Worm (Caenorhabditis elegans) whole organism, L4 larva: ENCODE results near the gene F47B8.2.
A peak's percentile ranks its signal among the peaks of the same experiment; 100 is the strongest.

Experiments used
- F10B5.3 ChIP-seq: sonication (generic microtip); optimal IDR thresholded peaks from 2 replicates; lab custom pipeline; 2016; ENCODE audit warnings: mild to moderate bottlenecking, missing genetic modification characterization, missing compliant biosample characterization
- F37D6.2 ChIP-seq: sonication (generic microtip); optimal IDR thresholded peaks from 2 replicates; lab custom pipeline; 2016; ENCODE audit warnings: mild to moderate bottlenecking, missing genetic modification characterization, missing compliant biosample characterization
- F49E8.2 ChIP-seq: sonication (generic microtip); optimal IDR thresholded peaks from 2 replicates; lab custom pipeline; 2016; ENCODE audit warnings: missing compliant biosample characterization, mild to moderate bottlenecking, missing genetic modification characterization, borderline replicate concordance
- T20F7.1 ChIP-seq: fragments of 200-800 bp; sonication (Bioruptor generic); optimal IDR thresholded peaks from 2 replicates; lab custom pipeline; 2018; ENCODE audit warnings: mild to moderate bottlenecking, missing genetic modification characterization, missing compliant biosample characterization
- Y5F2A.4 ChIP-seq: fragments of 200-800 bp; sonication (Bioruptor generic); optimal IDR thresholded peaks from 2 replicates; lab custom pipeline; 2018; ENCODE audit warnings: mild to moderate bottlenecking, missing genetic modification characterization, missing compliant biosample characterization
- aha-1 ChIP-seq: fragments of 150-350 bp; peaks from one replicate; lab custom pipeline; 2014; ENCODE audit warnings: missing biosample characterization, missing genetic modification characterization
- attf-4 ChIP-seq: sonication (generic microtip); optimal IDR thresholded peaks from 3 replicates; lab custom pipeline; 2017; ENCODE audit warnings: missing biosample characterization, missing genetic modification characterization
- ceh-32 ChIP-seq: sonication (generic microtip); optimal IDR thresholded peaks from 2 replicates; lab custom pipeline; 2016; ENCODE audit warnings: mild to moderate bottlenecking, missing genetic modification characterization, missing compliant biosample characterization; ENCODE audit not compliant: poor library complexity
- ceh-62 ChIP-seq: sonication (generic microtip); optimal IDR thresholded peaks from 2 replicates; lab custom pipeline; 2017; ENCODE audit warnings: missing biosample characterization, missing genetic modification characterization
- ceh-82 ChIP-seq: sonication (generic microtip); optimal IDR thresholded peaks from 2 replicates; lab custom pipeline; 2017; ENCODE audit warnings: missing biosample characterization, missing genetic modification characterization
- cey-2 ChIP-seq: sonication (generic microtip); optimal IDR thresholded peaks from 3 replicates; lab custom pipeline; 2017; ENCODE audit warnings: missing genetic modification characterization, mild to moderate bottlenecking, missing compliant biosample characterization, antibody characterized with exemption, borderline replicate concordance; ENCODE audit not compliant: insufficient read depth
- daf-12 ChIP-seq: fragments of 150-350 bp; optimal IDR thresholded peaks from 2 replicates; lab custom pipeline; 2014; ENCODE audit warnings: missing biosample characterization, missing genetic modification reagents, missing genetic modification characterization
- daf-19 ChIP-seq: fragments of 200-800 bp; sonication (Bioruptor generic); conservative IDR thresholded peaks from 2 replicates; pipeline ENCODE4 v1.3.6; 2022; ENCODE audit warnings: missing genetic modification characterization, missing compliant biosample characterization
- daf-8 ChIP-seq: fragments of 200-800 bp; sonication (Bioruptor generic); IDR thresholded peaks from 2 replicates; pipeline ENCODE4 v1.3.6; 2022; ENCODE audit warnings: missing genetic modification characterization, missing compliant biosample characterization
- dmd-6 ChIP-seq: fragments of 200-800 bp; sonication (Bioruptor generic); IDR thresholded peaks from 2 replicates; pipeline ENCODE4 v1.3.6; 2022; ENCODE audit warnings: missing genetic modification reagents, missing genetic modification characterization, missing compliant biosample characterization
- dmd-8 ChIP-seq: fragments of 200-800 bp; sonication (Bioruptor generic); IDR thresholded peaks from 2 replicates; pipeline ENCODE4 v1.3.6; 2022; ENCODE audit warnings: missing genetic modification characterization, missing compliant biosample characterization
- dmd-9 ChIP-seq: fragments of 200-800 bp; sonication (Bioruptor generic); IDR thresholded peaks from 2 replicates; pipeline ENCODE4 v1.3.6; 2022; ENCODE audit warnings: missing genetic modification reagents, missing genetic modification characterization, missing compliant biosample characterization
- duxl-1 ChIP-seq: sonication (generic microtip); optimal IDR thresholded peaks from 2 replicates; lab custom pipeline; 2016; ENCODE audit warnings: mild to moderate bottlenecking, missing genetic modification characterization, moderate library complexity, missing compliant biosample characterization; ENCODE audit not compliant: poor library complexity
- egl-27 ChIP-seq: sonication (generic microtip); optimal IDR thresholded peaks from 3 replicates; lab custom pipeline; 2017; ENCODE audit warnings: missing biosample characterization, missing genetic modification reagents, missing genetic modification characterization
- hif-1 ChIP-seq, 2 experiments: sonication (generic microtip); optimal IDR thresholded peaks; 2 replicates each; lab custom pipeline; 2016 to 2017; ENCODE audit warnings: missing compliant biosample characterization in 2 of 2, missing genetic modification characterization in 2 of 2, missing genetic modification reagents in 2 of 2, missing genotype in 2 of 2, mild to moderate bottlenecking in 1 of 2
- lin-15B ChIP-seq: fragments of 150-350 bp; sonication (generic microtip); optimal IDR thresholded peaks from 3 replicates; lab custom pipeline; 2014; ENCODE audit warnings: missing biosample characterization, missing genetic modification characterization
- madf-9 ChIP-seq: fragments of 200-800 bp; sonication (Bioruptor generic); conservative IDR thresholded peaks from 2 replicates; pipeline ENCODE4 v1.3.6; 2022; ENCODE audit warnings: missing genetic modification reagents, missing genetic modification characterization, missing compliant biosample characterization
- mep-1 ChIP-seq: fragments of 150-350 bp; sonication (generic microtip); optimal IDR thresholded peaks from 3 replicates; lab custom pipeline; 2014; ENCODE audit warnings: missing biosample characterization, missing genetic modification characterization
- mxl-3 ChIP-seq: fragments of 200-800 bp; sonication (Bioruptor generic); optimal IDR thresholded peaks from 2 replicates; lab custom pipeline; 2018; ENCODE audit warnings: mild to moderate bottlenecking, missing genetic modification characterization, missing compliant biosample characterization
- nhr-10 ChIP-seq: fragments of 150-350 bp; optimal IDR thresholded peaks from 2 replicates; lab custom pipeline; 2014; ENCODE audit warnings: missing biosample characterization, missing genetic modification characterization
- nhr-11 ChIP-seq: fragments of 150-350 bp; optimal IDR thresholded peaks from 2 replicates; lab custom pipeline; 2014; ENCODE audit warnings: missing biosample characterization, missing genetic modification characterization
- nhr-237 ChIP-seq: sonication (generic microtip); optimal IDR thresholded peaks from 2 replicates; lab custom pipeline; 2017; ENCODE audit warnings: missing biosample characterization, missing genetic modification characterization
- nhr-25 ChIP-seq: sonication (generic microtip); optimal IDR thresholded peaks from 2 replicates; lab custom pipeline; 2017; ENCODE audit warnings: missing genetic modification characterization, mild to moderate bottlenecking, missing compliant biosample characterization, antibody characterized with exemption, moderate library complexity, borderline replicate concordance; ENCODE audit not compliant: insufficient read depth
- nhr-48 ChIP-seq: sonication (generic microtip); optimal IDR thresholded peaks from 2 replicates; lab custom pipeline; 2016; ENCODE audit warnings: mild to moderate bottlenecking, missing genetic modification characterization, missing compliant biosample characterization
- nhr-6 ChIP-seq: fragments of 150-350 bp; optimal IDR thresholded peaks from 2 replicates; lab custom pipeline; 2014; ENCODE audit warnings: missing biosample characterization, missing genetic modification characterization
- nhr-76 ChIP-seq: fragments of 150-350 bp; optimal IDR thresholded peaks from 2 replicates; lab custom pipeline; 2014; ENCODE audit warnings: missing biosample characterization, missing genetic modification characterization
- nhr-77 ChIP-seq: fragments of 150-350 bp; optimal IDR thresholded peaks from 2 replicates; lab custom pipeline; 2014; ENCODE audit warnings: missing biosample characterization, missing genetic modification characterization
- pha-4 ChIP-seq, 2 experiments: fragments of 150-350 bp in 1 of 2; fragments of 200-800 bp in 1 of 2; sonication (Bioruptor generic) in 1 of 2; IDR thresholded peaks in 1 of 2; optimal IDR thresholded peaks in 1 of 2; 2 replicates each; pipeline versions ENCODE4 v1.3.6 to Lab custom; 2014 to 2022; ENCODE audit warnings: missing genetic modification characterization in 2 of 2, missing genetic modification reagents in 2 of 2, missing biosample characterization in 1 of 2, missing compliant biosample characterization in 1 of 2
- php-3 ChIP-seq: fragments of 200-800 bp; sonication (Bioruptor generic); IDR thresholded peaks from 2 replicates; pipeline ENCODE4 v1.3.6; 2022; ENCODE audit warnings: missing genetic modification reagents, missing genetic modification characterization, missing compliant biosample characterization
- pqm-1 ChIP-seq: sonication (generic microtip); optimal IDR thresholded peaks from 2 replicates; lab custom pipeline; 2017; ENCODE audit warnings: missing biosample characterization, missing genetic modification characterization
- sdz-12 ChIP-seq: fragments of 200-800 bp; sonication (Bioruptor generic); optimal IDR thresholded peaks from 2 replicates; lab custom pipeline; 2018; ENCODE audit warnings: mild to moderate bottlenecking, missing genetic modification characterization, missing compliant biosample characterization
- skn-1 ChIP-seq: fragments of 150-350 bp; optimal IDR thresholded peaks from 2 replicates; lab custom pipeline; 2014; ENCODE audit warnings: missing biosample characterization, missing genetic modification characterization
- tag-97 ChIP-seq: fragments of 200-800 bp; sonication (Bioruptor generic); IDR thresholded peaks from 2 replicates; pipeline ENCODE4 v1.3.6; 2022; ENCODE audit warnings: missing genetic modification characterization, missing compliant biosample characterization
- tra-1 ChIP-seq: fragments of 200-800 bp; sonication (Bioruptor generic); IDR thresholded peaks from 2 replicates; pipeline ENCODE4 v1.3.6; 2022; ENCODE audit warnings: missing genetic modification reagents, missing genetic modification characterization, missing compliant biosample characterization
- zip-2 ChIP-seq: fragments of 150-350 bp; optimal IDR thresholded peaks from 2 replicates; lab custom pipeline; 2014; ENCODE audit warnings: missing biosample characterization, missing genetic modification characterization
- ztf-11 ChIP-seq: fragments of 150-350 bp; optimal IDR thresholded peaks from 2 replicates; lab custom pipeline; 2014; ENCODE audit warnings: missing biosample characterization, missing genetic modification characterization

The F47B8.2 gene

DNA sequence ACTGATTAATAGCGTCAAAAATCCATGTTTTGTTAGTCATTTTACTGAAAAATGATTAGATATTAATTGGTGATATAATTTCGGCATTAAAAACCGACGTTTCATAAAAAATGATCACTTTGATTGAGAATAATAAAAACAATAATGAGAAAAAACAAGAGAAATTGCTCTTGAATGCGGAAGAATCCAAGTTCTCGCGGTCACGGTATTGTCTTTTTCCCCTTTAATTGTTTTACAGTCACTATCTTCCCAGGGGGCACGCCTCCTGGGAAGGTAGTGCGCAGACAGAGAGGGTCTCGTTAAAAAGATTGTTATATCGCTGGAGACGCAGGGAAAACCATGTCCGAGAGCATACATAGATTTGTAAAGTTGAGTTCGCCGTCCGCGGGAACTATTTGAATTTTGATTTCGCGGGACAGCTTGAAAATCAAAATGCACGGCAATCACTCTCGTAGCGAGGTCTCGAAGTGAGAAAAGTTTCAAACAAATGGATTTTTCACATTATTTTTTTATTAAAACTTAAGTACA lies 22.7 kb downstream of the F47B8.2 start, which contains the start of gene F14D7.2:
Gene F14D7.2 (minus strand): TSS at position 51 of the 528 bp plus-strand sequence.
- TF ChIP-seq madf-9: no peak
- TF ChIP-seq mxl-3 (GFP tag; lab: Kevin White, UChicago): no peak
- TF ChIP-seq aha-1 (tag; lab: Kevin White, UChicago): peak; percentile 4

DNA sequence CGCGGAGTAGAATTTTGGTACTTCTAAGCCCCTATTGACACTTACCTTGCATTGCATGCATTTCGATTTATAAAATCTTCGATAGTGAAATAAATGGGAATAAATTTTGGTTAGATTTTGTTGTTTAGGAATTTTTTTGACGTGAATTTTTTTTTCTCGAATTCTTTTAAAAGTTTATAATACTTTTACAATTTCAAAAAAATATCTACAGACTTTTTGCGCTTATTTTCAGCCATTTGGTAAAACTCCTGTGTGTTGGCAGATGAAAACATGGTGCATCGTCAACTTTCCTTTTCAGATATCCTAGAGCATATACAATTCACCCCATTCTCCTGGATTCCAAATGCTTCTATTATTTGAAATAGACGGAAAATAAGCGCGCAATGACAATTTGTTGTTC lies 25.8 kb downstream of the F47B8.2 start, which contains the start of gene F14D7.18:
Gene F14D7.18 (minus strand): TSS at position 101 of the 400 bp plus-strand sequence.
- TF ChIP-seq nhr-237 (tag; lab: Kevin White, UChicago) (no peak), ceh-82 (no peak), dmd-6 (GFP tag; lab: Robert Waterston, UW) (no peak), skn-1 (no peak), nhr-11 (tag; lab: Kevin White, UChicago) (no peak), daf-8 (GFP tag; lab: Robert Waterston, UW) (no peak), hif-1 (tag; optimal IDR thresholded peaks at IDR 0.05; lab: Kevin White, UChicago) (no peak), nhr-76 (tag; lab: Kevin White, UChicago) (no peak), F10B5.3 (tag; lab: Kevin White, UChicago) (no peak), php-3 (GFP tag; lab: Robert Waterston, UW) (no peak), nhr-48 (tag; lab: Kevin White, UChicago) (no peak), daf-19 (no peak), attf-4 (tag; lab: Kevin White, UChicago) (no peak), F37D6.2 (no peak)

DNA sequence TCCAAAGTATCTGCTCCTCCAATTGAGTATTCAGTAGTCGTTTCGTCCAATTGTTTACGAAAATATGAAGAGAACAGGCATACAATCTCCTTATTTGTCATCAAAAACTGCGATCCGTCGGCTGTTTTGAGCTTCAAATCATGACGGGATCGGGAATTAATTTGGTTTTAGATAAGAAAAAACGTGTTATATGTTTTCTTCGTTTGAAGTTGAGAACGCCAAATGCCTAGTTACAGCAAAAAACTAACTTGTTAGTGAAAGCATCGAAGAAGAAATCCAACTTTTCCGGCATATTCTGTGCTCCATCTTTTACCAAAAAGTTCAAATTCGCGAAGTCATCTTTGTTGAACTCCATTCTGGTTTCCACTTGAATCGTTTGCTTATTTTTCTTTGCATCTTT lies 27.1 kb downstream of the F47B8.2 start, which contains the start of gene F14D7.1:
Gene F14D7.1 (minus strand): TSS at position 101 of the 400 bp plus-strand sequence.
- TF ChIP-seq F37D6.2 (no peak), cey-2 (tag; lab: Kevin White, UChicago) (no peak), dmd-9 (no peak), egl-27 (no peak), F49E8.2 (tag; lab: Kevin White, UChicago) (no peak), aha-1 (tag; lab: Kevin White, UChicago) (no peak), ceh-82 (no peak), ceh-62 (no peak), dmd-6 (GFP tag; lab: Robert Waterston, UW) (no peak), php-3 (GFP tag; lab: Robert Waterston, UW) (no peak), lin-15B (tag; lab: Kevin White, UChicago) (no peak), nhr-10 (tag; lab: Kevin White, UChicago) (no peak), tag-97 (GFP tag; lab: Robert Waterston, UW) (no peak), T20F7.1 (no peak), nhr-77 (no peak), pqm-1 (no peak), dmd-8 (GFP tag; lab: Robert Waterston, UW) (no peak), daf-8 (GFP tag; lab: Robert Waterston, UW) (no peak), nhr-6 (no peak), daf-12 (tag; lab: Kevin White, UChicago) (no peak)

DNA sequence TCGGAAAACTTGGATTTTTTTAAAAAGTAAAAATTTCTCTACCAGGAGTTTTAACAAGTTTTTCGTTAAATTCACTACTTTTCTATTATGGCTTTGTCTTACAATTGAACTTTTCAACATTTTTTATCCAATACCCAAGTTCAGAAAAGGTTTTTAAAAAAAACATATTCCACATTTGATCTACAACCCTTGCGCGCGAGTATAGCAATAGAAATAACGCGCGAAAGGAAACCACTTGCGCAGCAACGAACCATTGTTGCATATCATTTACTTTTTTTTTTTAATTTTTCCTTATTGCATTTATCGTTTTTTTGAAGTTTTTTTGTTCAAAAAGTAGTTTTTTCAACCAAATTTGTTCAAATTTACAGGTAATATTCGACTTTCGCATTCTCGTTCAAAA lies 30.6 kb downstream of the F47B8.2 start, which contains the start of gene F40G12.11:
Gene F40G12.11 (plus strand): TSS at position 369 of the 400 bp plus-strand sequence.
- no peak for TF ChIP-seq mep-1 (tag; lab: Kevin White, UChicago)
- TF ChIP-seq Y5F2A.4 (GFP tag; lab: Kevin White, UChicago): no peak
- TF ChIP-seq tra-1 (GFP tag; lab: Robert Waterston, UW): no peak
- no peak for TF ChIP-seq nhr-6
- no peak for TF ChIP-seq sdz-12
- TF ChIP-seq ceh-62: no peak
- no peak for TF ChIP-seq nhr-237 (tag; lab: Kevin White, UChicago)
- TF ChIP-seq nhr-25 (tag; lab: Kevin White, UChicago): no peak
- no peak for TF ChIP-seq ceh-32
- no peak for TF ChIP-seq ztf-11
- TF ChIP-seq pha-4 (GFP tag; IDR thresholded peaks at IDR 0.05; lab: Robert Waterston, UW): no peak
- no peak for TF ChIP-seq pha-4 (tag; optimal IDR thresholded peaks at IDR 0.05; lab: Kevin White, UChicago)
- no peak for TF ChIP-seq duxl-1 (tag; lab: Kevin White, UChicago)
- no peak for TF ChIP-seq zip-2 (tag; lab: Kevin White, UChicago)
